Fruit fly (Drosophila melanogaster) whole organism: Measurements from ENCODE around the gene CG12012.

Experiments used
- CG8478 ChIP-seq: fragments of >200 bp; optimal IDR thresholded peaks from 2 replicates; lab custom pipeline; 2018; ENCODE audit warnings: inconsistent platforms
- Dll ChIP-seq: fragments of >200 bp; optimal IDR thresholded peaks from 2 replicates; lab custom pipeline; 2017
- EcR ChIP-seq, 2 experiments: fragments of >200 bp; optimal IDR thresholded peaks; 2 replicates each; lab custom pipeline; 2017; ENCODE audit warnings: missing biosample characterization in 2 of 2, missing genetic modification characterization in 2 of 2, missing genetic modification reagents in 2 of 2
- pan ChIP-seq: fragments of >200 bp; optimal IDR thresholded peaks from 2 replicates; lab custom pipeline; 2017
- psq ChIP-seq: fragments of >200 bp; optimal IDR thresholded peaks from 2 replicates; lab custom pipeline; 2017
- usp ChIP-seq: fragments of >200 bp; optimal IDR thresholded peaks from 2 replicates; lab custom pipeline; 2017; ENCODE audit warnings: missing biosample characterization, missing genetic modification characterization, mixed read lengths

Gene CG12012

dm6 chr3L:3376551-3376950 lies at the start of gene CG12012:
Gene CG12012 (plus strand): TSS chr3L:3376757.
- no peak for TF ChIP-seq usp (GFP tag; lab: Kevin White, UChicago)
- no peak for TF ChIP-seq pan (lab: Kevin White, UChicago)
- TF ChIP-seq EcR (GFP tag; optimal IDR thresholded peaks at IDR 0.05; lab: Kevin White, UChicago): no peak
- no peak for TF ChIP-seq Dll (lab: Kevin White, UChicago)
- no peak for TF ChIP-seq psq (lab: Kevin White, UChicago)

dm6 chr3L:3328771-3329170 lies 47.8 kb upstream of the CG12012 start, which contains the start of gene Strip:
Gene Strip (minus strand): TSS chr3L:3328871.
- TF ChIP-seq usp (GFP tag; lab: Kevin White, UChicago) (no peak), pan (lab: Kevin White, UChicago) (no peak), EcR (GFP tag; optimal IDR thresholded peaks at IDR 0.05; lab: Kevin White, UChicago) (no peak), psq (lab: Kevin White, UChicago) (no peak), Dll (lab: Kevin White, UChicago) (no peak), CG8478 (lab: Kevin White, UChicago) (no peak)

- no peak for TF ChIP-seq Dll (lab: Kevin White, UChicago)
- no peak for TF ChIP-seq psq (lab: Kevin White, UChicago)
- no peak for TF ChIP-seq pan (lab: Kevin White, UChicago)
- no peak for TF ChIP-seq CG8478 (lab: Kevin White, UChicago)
- TF ChIP-seq EcR (GFP tag; optimal IDR thresholded peaks at IDR 0.05; lab: Kevin White, UChicago): no peak
- no peak for TF ChIP-seq usp (GFP tag; lab: Kevin White, UChicago)
These were observed 46.8 kb upstream of the CG12012 start, which contains the start of gene CG14961 for dm6 chr3L:3329763-3330162. Gene CG14961 (plus strand): TSS chr3L:3330063.

dm6 chr3L:3334784-3335183 lies 41.8 kb upstream of the CG12012 start, which contains the start of gene CG14969:
Gene CG14969 (minus strand): TSS chr3L:3334978.
- TF ChIP-seq Dll (lab: Kevin White, UChicago): no peak
- TF ChIP-seq EcR (GFP tag; optimal IDR thresholded peaks at IDR 0.05; lab: Kevin White, UChicago): no peak
- TF ChIP-seq pan (lab: Kevin White, UChicago): no peak
- TF ChIP-seq usp (GFP tag; lab: Kevin White, UChicago): no peak
- no peak for TF ChIP-seq psq (lab: Kevin White, UChicago)
- TF ChIP-seq CG8478 (lab: Kevin White, UChicago): no peak

dm6 chr3L:3335688-3336087 lies 40.9 kb upstream of the CG12012 start, which contains the start of gene Drsl1:
Gene Drsl1 (minus strand): TSS chr3L:3335788.
- TF ChIP-seq Dll (lab: Kevin White, UChicago) (no peak), psq (lab: Kevin White, UChicago) (no peak), usp (GFP tag; lab: Kevin White, UChicago) (no peak), EcR (GFP tag; optimal IDR thresholded peaks at IDR 0.05; lab: Kevin White, UChicago) (no peak), pan (lab: Kevin White, UChicago) (no peak), CG8478 (lab: Kevin White, UChicago) (no peak)

- TF ChIP-seq EcR (GFP tag; optimal IDR thresholded peaks at IDR 0.05; lab: Kevin White, UChicago) (no peak), CG8478 (lab: Kevin White, UChicago) (no peak), Dll (lab: Kevin White, UChicago) (no peak), pan (lab: Kevin White, UChicago) (no peak), usp (GFP tag; lab: Kevin White, UChicago) (no peak), psq (lab: Kevin White, UChicago) (no peak)
These were observed 40.0 kb upstream of the CG12012 start, which contains the start of the genes Drsl6 and kst for dm6 chr3L:3336368-3337164. Gene Drsl6 (minus strand): TSS chr3L:3336418. Gene kst (plus strand): TSS chr3L:3336860.

- TF ChIP-seq usp (GFP tag; lab: Kevin White, UChicago) (no peak), psq (lab: Kevin White, UChicago) (no peak), pan (lab: Kevin White, UChicago) (no peak), Dll (lab: Kevin White, UChicago) (no peak), CG8478 (lab: Kevin White, UChicago) (no peak), EcR (GFP tag; optimal IDR thresholded peaks at IDR 0.05; lab: Kevin White, UChicago) (no peak)
These were observed 39.1 kb upstream of the CG12012 start for dm6 chr3L:3337345-3337928.

- TF ChIP-seq CG8478 (lab: Kevin White, UChicago) (no peak), pan (lab: Kevin White, UChicago) (no peak), EcR (GFP tag; optimal IDR thresholded peaks at IDR 0.05; lab: Kevin White, UChicago) (no peak), Dll (lab: Kevin White, UChicago) (no peak), usp (GFP tag; lab: Kevin White, UChicago) (no peak), psq (lab: Kevin White, UChicago) (no peak)
These were observed 38.3 kb upstream of the CG12012 start for dm6 chr3L:3338028-3338855.

dm6 chr3L:3338882-3339590 lies 37.5 kb upstream of the CG12012 start:
- TF ChIP-seq EcR (GFP tag; optimal IDR thresholded peaks at IDR 0.05; lab: Kevin White, UChicago): no peak
- TF ChIP-seq usp (GFP tag; lab: Kevin White, UChicago): no peak
- TF ChIP-seq Dll (lab: Kevin White, UChicago): no peak
